Worm (Caenorhabditis elegans): ENCODE results near the gene C56G2.5.

- TF ChIP-seq ztf-29 (GFP tag; IDR thresholded peaks at IDR 0.05) (no peak), ref-1 (GFP tag; conservative IDR thresholded peaks at IDR 0.05) (no peak), flt-1 (GFP tag; IDR thresholded peaks at IDR 0.05) (no peak), ztf-23 (GFP tag; IDR thresholded peaks at IDR 0.05) (no peak), klf-2 (GFP tag; conservative IDR thresholded peaks at IDR 0.05) (no peak), cog-1 (tag; optimal IDR thresholded peaks at IDR 0.05) (no peak), med-1 (GFP tag; optimal IDR thresholded peaks at IDR 0.05; ENCODE audit: insufficient read depth) (no peak)
Measured at ce11 chrIII:6356007-6356406, 32.0 kb upstream of the C56G2.5 start.

All from whole organism, midembryonic.